Fruit fly (Drosophila melanogaster) whole organism, embryonic: Measurements from ENCODE around the gene CG9643.

ENCODE experiments used
- Atf6 ChIP-seq: fragments of 200-800 bp; sonication (Bioruptor generic); IDR thresholded peaks from 2 replicates; pipeline ENCODE4 v1.3.6; 2022; ENCODE audit warnings: missing biosample characterization, missing genetic modification characterization
- CG10321 ChIP-seq: fragments of 200-800 bp; sonication (Bioruptor generic); IDR thresholded peaks from 2 replicates; pipeline ENCODE4 v1.3.6; 2022; ENCODE audit warnings: missing biosample characterization, missing genetic modification characterization
- CG10366 ChIP-seq: fragments of 200-800 bp; sonication (Bioruptor generic); IDR thresholded peaks from 2 replicates; pipeline ENCODE4 v1.3.6; 2022; ENCODE audit warnings: missing biosample characterization, missing genetic modification characterization
- CG12744 ChIP-seq: fragments of 200-800 bp; sonication (Bioruptor generic); optimal IDR thresholded peaks from 2 replicates; lab custom pipeline; 2016; ENCODE audit warnings: missing biosample characterization, missing genetic modification characterization
- CG13296 ChIP-seq: fragments of 200-800 bp; sonication (Bioruptor generic); optimal IDR thresholded peaks from 3 replicates; lab custom pipeline; 2018; ENCODE audit warnings: missing biosample characterization, mild to moderate bottlenecking, missing genetic modification characterization
- CG14441 ChIP-seq: fragments of 200-800 bp; sonication (Bioruptor generic); IDR thresholded peaks from 2 replicates; pipeline ENCODE4 v1.3.6; 2022; ENCODE audit warnings: missing biosample characterization, missing genetic modification characterization
- CG14860 ChIP-seq: fragments of 200-800 bp; sonication (Bioruptor generic); IDR thresholded peaks from 3 replicates; pipeline ENCODE4 v1.3.6; 2022; ENCODE audit warnings: missing biosample characterization, missing genetic modification characterization; ENCODE audit not compliant: partially characterized antibody
- CG15269 ChIP-seq: fragments of 200-800 bp; sonication (Bioruptor generic); optimal IDR thresholded peaks from 2 replicates; lab custom pipeline; 2018; ENCODE audit warnings: missing biosample characterization, mild to moderate bottlenecking, missing genetic modification characterization, moderate library complexity
- CG16813 ChIP-seq: fragments of 200-800 bp; sonication (Bioruptor generic); IDR thresholded peaks from 3 replicates; pipeline ENCODE4 v1.3.6; 2022; ENCODE audit warnings: missing biosample characterization, missing genetic modification characterization; ENCODE audit not compliant: partially characterized antibody
- CG17186 ChIP-seq: fragments of 200-800 bp; sonication (Bioruptor generic); optimal IDR thresholded peaks from 3 replicates; lab custom pipeline; 2017; ENCODE audit warnings: missing biosample characterization, missing genetic modification reagents, missing genetic modification characterization
- CG2120 ChIP-seq: fragments of 200-800 bp; sonication (Bioruptor generic); optimal IDR thresholded peaks from 3 replicates; lab custom pipeline; 2016; ENCODE audit warnings: missing biosample characterization, missing genetic modification characterization
- CG7271 ChIP-seq: fragments of 200-800 bp; sonication (Bioruptor generic); optimal IDR thresholded peaks from 2 replicates; lab custom pipeline; 2018; ENCODE audit warnings: missing biosample characterization, mild to moderate bottlenecking, missing genetic modification characterization, moderate library complexity
- CG8281 ChIP-seq: fragments of 200-800 bp; sonication (Bioruptor generic); optimal IDR thresholded peaks from 2 replicates; lab custom pipeline; 2018; ENCODE audit warnings: missing biosample characterization, mild to moderate bottlenecking, missing genetic modification characterization, moderate library complexity
- CG8478 ChIP-seq: fragments of >200 bp; optimal IDR thresholded peaks from 2 replicates; lab custom pipeline; 2018
- CG9609 ChIP-seq: fragments of 200-800 bp; sonication (Bioruptor generic); optimal IDR thresholded peaks from 3 replicates; lab custom pipeline; 2016; ENCODE audit warnings: missing biosample characterization, missing genetic modification characterization
- Camta ChIP-seq: fragments of 200-800 bp; sonication (Bioruptor generic); optimal IDR thresholded peaks from 2 replicates; lab custom pipeline; 2016; ENCODE audit warnings: missing biosample characterization, missing genetic modification characterization
- CrebB ChIP-seq: fragments of 200-800 bp; sonication (Bioruptor generic); optimal IDR thresholded peaks from 3 replicates; lab custom pipeline; 2018; ENCODE audit warnings: missing biosample characterization, mild to moderate bottlenecking, missing genetic modification characterization
- Drgx ChIP-seq: fragments of 200-800 bp; sonication (Bioruptor generic); IDR thresholded peaks from 2 replicates; pipeline ENCODE4 v1.3.6; 2022; ENCODE audit warnings: missing biosample characterization, missing genetic modification characterization
- HLHmδ ChIP-seq: fragments of 200-800 bp; sonication (Bioruptor generic); optimal IDR thresholded peaks from 2 replicates; lab custom pipeline; 2018; ENCODE audit warnings: missing biosample characterization, mild to moderate bottlenecking, missing genetic modification characterization, moderate library complexity
- Hand ChIP-seq: fragments of 200-800 bp; sonication (Bioruptor generic); optimal IDR thresholded peaks from 2 replicates; lab custom pipeline; 2017; ENCODE audit warnings: mild to moderate bottlenecking, missing biosample characterization, missing genetic modification reagents, missing genetic modification characterization
- Hr51 ChIP-seq, 2 experiments: fragments of 200-800 bp; sonication (Bioruptor generic); optimal IDR thresholded peaks; 2 replicates in 1 of 2; 3 replicates in 1 of 2; lab custom pipeline; 2016 to 2018; ENCODE audit warnings: missing biosample characterization in 2 of 2, missing genetic modification characterization in 2 of 2, mild to moderate bottlenecking in 1 of 2, moderate library complexity in 1 of 2
- Lpt ChIP-seq: fragments of >200 bp; optimal IDR thresholded peaks from 2 replicates; lab custom pipeline; 2018; ENCODE audit warnings: missing biosample characterization, missing genetic modification characterization
- MESR4 ChIP-seq: fragments of 200-800 bp; sonication (Bioruptor generic); optimal IDR thresholded peaks from 2 replicates; lab custom pipeline; 2018; ENCODE audit warnings: missing biosample characterization, mild to moderate bottlenecking, missing genetic modification characterization, moderate library complexity
- Med ChIP-seq: fragments of 200-800 bp; sonication (Bioruptor generic); peaks from one replicate; lab custom pipeline; 2016; ENCODE audit warnings: missing biosample characterization, missing genetic modification characterization, mild to moderate bottlenecking, inconsistent platforms, moderate library complexity
- Oli ChIP-seq: fragments of 200-800 bp; sonication (Bioruptor generic); optimal IDR thresholded peaks from 2 replicates; lab custom pipeline; 2018; ENCODE audit warnings: missing biosample characterization, mild to moderate bottlenecking, missing genetic modification characterization, moderate library complexity
- Opbp ChIP-seq: fragments of 200-800 bp; sonication (Bioruptor generic); IDR thresholded peaks from 3 replicates; pipeline ENCODE4 v1.3.6; 2022; ENCODE audit warnings: missing biosample characterization, missing genetic modification characterization; ENCODE audit not compliant: partially characterized antibody
- PHDP ChIP-seq: fragments of 200-800 bp; sonication (Bioruptor generic); optimal IDR thresholded peaks from 3 replicates; lab custom pipeline; 2018; ENCODE audit warnings: missing biosample characterization, mild to moderate bottlenecking, missing genetic modification characterization, moderate library complexity
- Pdp1 ChIP-seq, 2 experiments: fragments of 200-800 bp; sonication (Bioruptor generic); optimal IDR thresholded peaks; 3 replicates each; lab custom pipeline; 2016; ENCODE audit warnings: missing biosample characterization in 2 of 2, missing genetic modification characterization in 2 of 2, mild to moderate bottlenecking in 1 of 2, moderate library complexity in 1 of 2
- Rx ChIP-seq: fragments of 200-800 bp; sonication (Bioruptor generic); IDR thresholded peaks from 2 replicates; pipeline ENCODE4 v1.3.6; 2022; ENCODE audit warnings: missing biosample characterization, missing genetic modification characterization
- Spps ChIP-seq: fragments of 200-800 bp; sonication (Bioruptor generic); optimal IDR thresholded peaks from 2 replicates; lab custom pipeline; 2018; ENCODE audit warnings: missing biosample characterization, mild to moderate bottlenecking, missing genetic modification characterization
- Ssrp ChIP-seq: fragments of 200-800 bp; sonication (Bioruptor generic); optimal IDR thresholded peaks from 2 replicates; lab custom pipeline; 2018; ENCODE audit warnings: missing biosample characterization, mild to moderate bottlenecking, missing genetic modification characterization, moderate library complexity
- TFAM ChIP-seq: fragments of 200-800 bp; sonication (Bioruptor generic); optimal IDR thresholded peaks from 2 replicates; lab custom pipeline; 2017; ENCODE audit warnings: missing biosample characterization, missing genetic modification characterization, inconsistent platforms
- caup ChIP-seq: fragments of 200-800 bp; sonication (Bioruptor generic); optimal IDR thresholded peaks from 3 replicates; lab custom pipeline; 2017; ENCODE audit warnings: missing biosample characterization, mild to moderate bottlenecking, missing genetic modification characterization, moderate library complexity; ENCODE audit not compliant: severe bottlenecking
- esg ChIP-seq: fragments of 200-800 bp; sonication (Bioruptor generic); conservative IDR thresholded peaks from 2 replicates; pipeline ENCODE4 v1.3.6; 2022; ENCODE audit warnings: missing biosample characterization, missing genetic modification characterization
- eyg ChIP-seq: fragments of 200-800 bp; sonication (Bioruptor generic); optimal IDR thresholded peaks from 3 replicates; lab custom pipeline; 2016; ENCODE audit warnings: missing biosample characterization, missing genetic modification characterization
- grn ChIP-seq: fragments of 200-800 bp; sonication (Bioruptor generic); optimal IDR thresholded peaks from 3 replicates; lab custom pipeline; 2017; ENCODE audit warnings: missing biosample characterization, missing genetic modification characterization
- gsb-n ChIP-seq: fragments of 200-800 bp; sonication (Bioruptor generic); optimal IDR thresholded peaks from 3 replicates; lab custom pipeline; 2018; ENCODE audit warnings: missing biosample characterization, mild to moderate bottlenecking, missing genetic modification characterization
- knrl ChIP-seq: fragments of 200-800 bp; sonication (Bioruptor generic); IDR thresholded peaks from 3 replicates; pipeline ENCODE4 v1.3.6; 2022; ENCODE audit warnings: missing biosample characterization, missing genetic modification characterization; ENCODE audit not compliant: partially characterized antibody
- lmd ChIP-seq: fragments of 200-800 bp; sonication (Bioruptor generic); IDR thresholded peaks from 2 replicates; pipeline ENCODE4 v1.3.6; 2022; ENCODE audit warnings: missing biosample characterization, missing genetic modification characterization
- lov ChIP-seq, 2 experiments: fragments of 200-800 bp in 1 of 2; fragments of >200 bp in 1 of 2; sonication (Bioruptor generic) in 1 of 2; IDR thresholded peaks in 1 of 2; optimal IDR thresholded peaks in 1 of 2; 2 replicates in 1 of 2; 3 replicates in 1 of 2; pipeline versions ENCODE4 v1.3.6 to Lab custom; 2017 to 2022; ENCODE audit warnings: missing biosample characterization in 1 of 2, missing genetic modification characterization in 1 of 2
- luna ChIP-seq: fragments of 200-800 bp; sonication (Bioruptor generic); optimal IDR thresholded peaks from 2 replicates; lab custom pipeline; 2016; ENCODE audit warnings: missing biosample characterization, missing genetic modification characterization
- mam ChIP-seq: fragments of 200-800 bp; sonication (Bioruptor generic); optimal IDR thresholded peaks from 3 replicates; lab custom pipeline; 2016; ENCODE audit warnings: missing biosample characterization, missing genetic modification characterization
- oc ChIP-seq: fragments of 200-800 bp; sonication (Bioruptor generic); optimal IDR thresholded peaks from 2 replicates; lab custom pipeline; 2018; ENCODE audit warnings: missing biosample characterization, mild to moderate bottlenecking, missing genetic modification characterization, moderate library complexity
- odd ChIP-seq: fragments of 200-800 bp; sonication (Bioruptor generic); optimal IDR thresholded peaks from 2 replicates; lab custom pipeline; 2017; ENCODE audit warnings: missing biosample characterization, mild to moderate bottlenecking, missing genetic modification characterization
- org-1 ChIP-seq: fragments of 200-800 bp; sonication (Bioruptor generic); optimal IDR thresholded peaks from 2 replicates; lab custom pipeline; 2017; ENCODE audit warnings: missing biosample characterization, missing genetic modification characterization
- pho ChIP-seq: fragments of 200-800 bp; sonication (Bioruptor generic); optimal IDR thresholded peaks from 2 replicates; lab custom pipeline; 2016; ENCODE audit warnings: missing biosample characterization, missing genetic modification characterization
- schlank ChIP-seq: fragments of 200-800 bp; sonication (Bioruptor generic); optimal IDR thresholded peaks from 2 replicates; lab custom pipeline; 2018; ENCODE audit warnings: missing biosample characterization, mild to moderate bottlenecking, missing genetic modification characterization
- sqz ChIP-seq: fragments of 200-800 bp; sonication (Bioruptor generic); optimal IDR thresholded peaks from 3 replicates; lab custom pipeline; 2018; ENCODE audit warnings: missing biosample characterization, mild to moderate bottlenecking, missing genetic modification characterization
- tx ChIP-seq: fragments of 200-800 bp; sonication (Bioruptor generic); optimal IDR thresholded peaks from 2 replicates; lab custom pipeline; 2016; ENCODE audit warnings: missing biosample characterization, missing genetic modification characterization

Gene CG9643

DNA sequence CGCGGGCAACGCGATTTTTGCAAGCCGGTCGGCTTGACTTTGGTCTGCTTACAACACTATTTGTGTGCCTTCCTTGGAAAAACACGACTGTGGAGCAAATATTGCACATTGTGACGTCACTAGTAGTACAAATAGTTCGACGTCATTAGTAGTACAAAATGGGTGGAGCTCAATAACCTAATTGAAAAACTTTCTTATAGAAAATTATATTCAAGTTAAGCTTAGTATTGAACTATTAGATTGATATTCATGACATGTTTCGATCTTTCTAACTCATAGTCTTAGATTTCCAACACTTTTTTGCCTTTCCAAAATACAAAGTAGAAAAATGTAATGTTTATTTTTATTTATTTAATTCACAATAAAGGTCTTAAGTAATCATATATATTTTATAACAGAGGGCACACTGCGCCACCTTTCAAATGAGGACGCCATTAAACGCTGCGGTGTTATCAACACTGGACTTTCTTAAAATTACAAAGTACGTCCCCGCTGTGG is 6.6 kb downstream of the CG9643 start, which contains the start of the genes Rrp1 and gammaTub23C (continued):
- TF ChIP-seq sqz (no peak), lov (optimal IDR thresholded peaks at IDR 0.05; lab: Kevin White, UChicago) (no peak), lov (GFP tag; IDR thresholded peaks at IDR 0.05; lab: Robert Waterston, UW) (peak; percentile 47; the same call in 1 of the 3 replicates), mam (GFP tag; lab: Kevin White, UChicago) (peak; percentile 72), CG2120 (GFP tag; lab: Kevin White, UChicago) (peak; percentile 88), pho (GFP tag; lab: Kevin White, UChicago) (peak; percentile 77), Drgx (GFP tag; lab: Robert Waterston, UW) (peak; percentile 59; the same call in 1 of the 2 replicates), CG14860 (GFP tag; lab: Robert Waterston, UW) (no peak), CG9609 (GFP tag; lab: Kevin White, UChicago) (peak; percentile 77), org-1 (GFP tag; lab: Kevin White, UChicago) (peak; percentile 89), luna (GFP tag; lab: Kevin White, UChicago) (no peak), Camta (GFP tag; lab: Kevin White, UChicago) (peak; percentile 67), CG10366 (GFP tag; lab: Robert Waterston, UW) (peak; percentile 72), caup (GFP tag; lab: Kevin White, UChicago) (peak; percentile 87), Hr51 (GFP tag; optimal IDR thresholded peaks at IDR 0.05; lab: Kevin White, UChicago) (peak; percentile 85 to 91), Ssrp (tag; lab: Kevin White, UChicago) (peak; percentile 92), schlank (tag; lab: Kevin White, UChicago) (peak; percentile 56), CG13296 (peak; percentile 88), CG15269 (tag; lab: Kevin White, UChicago) (peak; percentile 90), Rx (GFP tag; lab: Robert Waterston, UW) (no peak), tx (GFP tag; lab: Kevin White, UChicago) (peak; percentile 40), TFAM (GFP tag; lab: Kevin White, UChicago) (peak; percentile 41), gsb-n (tag; lab: Kevin White, UChicago) (peak; percentile 77), CG12744 (GFP tag; lab: Kevin White, UChicago) (peak; percentile 48), HLHmδ (no peak), CrebB (tag; lab: Kevin White, UChicago) (peak; percentile 38), CG8281 (tag; lab: Kevin White, UChicago) (peak; percentile 73), CG7271 (tag; lab: Kevin White, UChicago) (peak; percentile 35), lmd (GFP tag; lab: Robert Waterston, UW) (peak; percentile 90), oc (tag; lab: Kevin White, UChicago) (peak; percentile 67), CG10321 (GFP tag; lab: Robert Waterston, UW) (peak; percentile 28; the same call in 1 of the 2 replicates), Opbp (GFP tag; lab: Robert Waterston, UW) (0 out of 3 replicates have a peak, but pooled peaks have one; percentile 16), knrl (GFP tag; lab: Robert Waterston, UW) (no peak), Spps (peak; percentile 70), odd (GFP tag; lab: Kevin White, UChicago) (peak; percentile 85), CG16813 (GFP tag; lab: Robert Waterston, UW) (no peak), CG14441 (GFP tag; lab: Robert Waterston, UW) (peak; percentile 81), Pdp1 (GFP tag; optimal IDR thresholded peaks at IDR 0.05; lab: Kevin White, UChicago) (peak; percentile 80 to 81), Hand (GFP tag; lab: Kevin White, UChicago) (peak; percentile 75), Med (GFP tag; lab: Kevin White, UChicago) (peak; percentile 88), Atf6 (GFP tag; lab: Robert Waterston, UW) (peak; percentile 80), CG8478 (lab: Kevin White, UChicago) (no peak), Oli (tag; lab: Kevin White, UChicago) (peak; percentile 93), Lpt (GFP tag; lab: Kevin White, UChicago) (no peak), MESR4 (GFP tag; lab: Kevin White, UChicago) (peak; percentile 2), eyg (peak; percentile 35), esg (GFP tag; lab: Robert Waterston, UW) (peak; percentile 81), CG17186 (GFP tag; lab: Kevin White, UChicago) (peak; percentile 64), grn (GFP tag; lab: Kevin White, UChicago) (no peak), PHDP (tag; lab: Kevin White, UChicago) (peak; percentile 88)
